Worm (Caenorhabditis elegans) whole organism, late embryonic: ENCODE data around the gene kin-4.

ENCODE experiments used
- ceh-2 ChIP-seq: sonication (generic microtip); optimal IDR thresholded peaks from 2 replicates; lab custom pipeline; 2016; ENCODE audit warnings: missing genotype, missing genetic modification characterization, missing compliant biosample characterization
- ceh-22 ChIP-seq: sonication (generic microtip); optimal IDR thresholded peaks from 2 replicates; lab custom pipeline; 2017; ENCODE audit warnings: missing biosample characterization, missing genetic modification characterization
- dve-1 ChIP-seq: sonication (generic microtip); optimal IDR thresholded peaks from 2 replicates; lab custom pipeline; 2017; ENCODE audit warnings: antibody characterized with exemption, mild to moderate bottlenecking, missing genetic modification characterization, missing compliant biosample characterization
- nhr-11 ChIP-seq: fragments of 150-350 bp; optimal IDR thresholded peaks from 2 replicates; lab custom pipeline; 2014; ENCODE audit warnings: missing biosample characterization, missing genetic modification characterization
- pax-1 ChIP-seq: fragments of 150-350 bp; optimal IDR thresholded peaks from 2 replicates; lab custom pipeline; 2014; ENCODE audit warnings: missing biosample characterization, missing genetic modification characterization
- sdc-2 ChIP-seq: sonication (generic microtip); optimal IDR thresholded peaks from 2 replicates; lab custom pipeline; 2016; ENCODE audit warnings: missing genotype, missing genetic modification characterization, missing compliant biosample characterization

- no peak for TF ChIP-seq ceh-22 (tag; lab: Kevin White, UChicago)
- no peak for TF ChIP-seq sdc-2
- no peak for TF ChIP-seq nhr-11
- TF ChIP-seq ceh-2 (tag; lab: Kevin White, UChicago): no peak
- no peak for TF ChIP-seq dve-1 (tag; lab: Kevin White, UChicago)
- no peak for TF ChIP-seq pax-1 (tag; lab: Kevin White, UChicago)
Observed at ce11 chrIV:11461335-11461734, 35.8 kb downstream of the kin-4 start.
